Worm (Caenorhabditis elegans): ENCODE results near the gene hdl-1.

hdl-1 gene

DNA sequence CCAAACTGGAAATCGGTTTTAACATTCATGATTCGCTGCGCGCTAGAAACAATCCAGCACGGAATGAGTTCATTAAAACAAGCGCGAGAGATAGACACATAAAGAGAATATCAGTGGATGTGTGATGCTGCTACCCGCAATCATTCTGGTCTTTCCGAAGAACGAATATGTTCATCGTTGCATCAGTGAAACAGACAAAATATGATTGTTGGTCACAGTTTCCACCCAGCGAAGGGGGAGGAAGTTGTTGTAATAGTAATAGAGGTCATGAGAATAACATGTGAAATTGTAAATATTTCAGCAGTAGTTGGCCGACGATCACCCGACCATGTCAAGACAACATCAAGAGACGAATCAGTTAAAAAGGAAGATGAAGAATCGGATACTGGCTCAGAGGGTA, 48.4 kb downstream of the hdl-1 start:
- no peak for TF ChIP-seq egl-27 (tag; optimal IDR thresholded peaks at IDR 0.05)
- no peak for TF ChIP-seq nhr-11 (tag; optimal IDR thresholded peaks at IDR 0.05)
- no peak for TF ChIP-seq elt-1 (tag; optimal IDR thresholded peaks at IDR 0.05)
- TF ChIP-seq nhr-43 (tag; optimal IDR thresholded peaks at IDR 0.05; ENCODE audit: poor library complexity, severe bottlenecking): peak; percentile 94
- TF ChIP-seq elt-3 (tag; optimal IDR thresholded peaks at IDR 0.05): peak in 1 of 3 experiments; percentile 55
- peak; percentile 36 for TF ChIP-seq nhr-23 (tag; optimal IDR thresholded peaks at IDR 0.05)
- TF ChIP-seq nhr-25 (tag; optimal IDR thresholded peaks at IDR 0.05): peak; percentile 41
- TF ChIP-seq ceh-82 (tag; optimal IDR thresholded peaks at IDR 0.05): no peak

DNA sequence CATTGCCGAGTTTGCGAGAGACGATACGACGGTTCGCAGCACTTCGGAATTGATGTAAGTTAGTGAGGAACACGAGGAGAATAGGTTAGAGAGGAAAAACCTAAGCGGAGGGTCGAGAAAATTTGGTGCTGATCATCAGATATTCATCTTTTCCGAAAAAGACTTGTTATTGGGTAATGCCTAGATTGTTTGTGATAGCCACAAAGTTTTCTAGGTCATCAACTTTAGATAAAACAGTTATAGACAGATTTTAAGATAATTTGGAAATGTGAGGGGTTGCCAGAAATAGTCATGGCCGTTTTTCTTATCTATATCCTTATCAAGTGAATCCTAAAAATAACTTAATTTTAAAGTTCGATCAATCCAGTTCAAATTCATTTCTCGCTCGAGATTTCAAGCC, 49.2 kb downstream of the hdl-1 start:
- TF ChIP-seq egl-27 (tag; optimal IDR thresholded peaks at IDR 0.05) (no peak), nhr-237 (tag; optimal IDR thresholded peaks at IDR 0.05) (no peak), fkh-10 (GFP tag; optimal IDR thresholded peaks at IDR 0.05) (no peak), nhr-43 (tag; optimal IDR thresholded peaks at IDR 0.05; ENCODE audit: poor library complexity, severe bottlenecking) (peak; percentile 78), ztf-11 (tag; optimal IDR thresholded peaks at IDR 0.05) (no peak), lin-39 (tag; optimal IDR thresholded peaks at IDR 0.05) (no peak), unc-39 (tag; optimal IDR thresholded peaks at IDR 0.05) (no peak), tbx-2 (tag; optimal IDR thresholded peaks at IDR 0.05) (no peak), snpc-4 (tag; optimal IDR thresholded peaks at IDR 0.05) (no peak), fkh-2 (tag; optimal IDR thresholded peaks at IDR 0.05) (no peak), ZK546.5 (tag; optimal IDR thresholded peaks at IDR 0.05) (no peak), skn-1 (tag; optimal IDR thresholded peaks at IDR 0.05) (no peak), ceh-16 (tag; optimal IDR thresholded peaks at IDR 0.05) (no peak), ceh-28 (tag; optimal IDR thresholded peaks at IDR 0.05) (no peak), sea-2 (GFP tag; optimal IDR thresholded peaks at IDR 0.05) (no peak), nhr-23 (tag; optimal IDR thresholded peaks at IDR 0.05) (peak; percentile 64), ceh-9 (tag; optimal IDR thresholded peaks at IDR 0.05) (no peak), eor-1 (tag; optimal IDR thresholded peaks at IDR 0.05) (no peak), nhr-25 (tag; optimal IDR thresholded peaks at IDR 0.05) (no peak), mdl-1 (tag; optimal IDR thresholded peaks at IDR 0.05) (no peak), elt-1 (tag; optimal IDR thresholded peaks at IDR 0.05) (peak; percentile 94), nhr-67 (tag; optimal IDR thresholded peaks at IDR 0.05) (no peak), nhr-76 (tag; optimal IDR thresholded peaks at IDR 0.05) (no peak), lsy-12 (tag; optimal IDR thresholded peaks at IDR 0.05) (no peak), hmg-11 (tag; optimal IDR thresholded peaks at IDR 0.05) (no peak)

DNA sequence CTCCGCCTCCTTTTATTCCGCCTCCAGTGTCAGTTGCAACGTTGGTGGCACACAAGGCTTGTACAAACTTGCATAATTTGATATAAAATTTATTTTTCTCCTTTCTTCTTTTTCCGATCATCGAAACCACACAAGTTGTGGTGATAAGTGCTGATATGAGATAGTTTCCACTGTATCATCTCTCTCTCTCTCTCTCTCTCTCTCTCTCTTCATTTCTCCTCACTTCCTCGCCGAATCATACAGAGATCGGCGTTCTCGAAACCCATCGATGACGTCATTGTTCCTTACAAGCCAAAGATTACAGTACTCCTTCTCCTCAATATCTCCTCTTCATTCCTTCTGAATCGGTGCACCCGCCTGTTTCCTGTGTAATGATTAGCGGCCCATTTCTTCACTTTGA, 50.3 kb downstream of the hdl-1 start, which contains the start of gene nhr-43:
TSS of gene nhr-43 (plus strand) at position 233 of the 400 bp plus-strand sequence.
- TF ChIP-seq egl-5 (tag; optimal IDR thresholded peaks at IDR 0.05) (no peak), lsy-12 (tag; optimal IDR thresholded peaks at IDR 0.05) (no peak), elt-3 (tag; optimal IDR thresholded peaks at IDR 0.05) (peak in 1 of 3 experiments; percentile 72), daf-12 (tag; optimal IDR thresholded peaks at IDR 0.05) (no peak), nfya-1 (tag; optimal IDR thresholded peaks at IDR 0.05; ENCODE audit: insufficient read depth) (peak; percentile 8), tbx-2 (tag; optimal IDR thresholded peaks at IDR 0.05) (peak; percentile 40), nhr-23 (tag; optimal IDR thresholded peaks at IDR 0.05) (peak; percentile 64), ZK546.5 (tag; optimal IDR thresholded peaks at IDR 0.05) (no peak), nhr-76 (tag; optimal IDR thresholded peaks at IDR 0.05) (no peak), snpc-4 (tag; optimal IDR thresholded peaks at IDR 0.05) (no peak), nhr-43 (tag; optimal IDR thresholded peaks at IDR 0.05; ENCODE audit: poor library complexity, severe bottlenecking) (peak; percentile 98), mml-1 (tag; optimal IDR thresholded peaks at IDR 0.05) (no peak), unc-62 (GFP tag; optimal IDR thresholded peaks at IDR 0.05) (no peak), nhr-25 (tag; optimal IDR thresholded peaks at IDR 0.05) (peak; percentile 48), nhr-237 (tag; optimal IDR thresholded peaks at IDR 0.05) (no peak), nhr-12 (tag; optimal IDR thresholded peaks at IDR 0.05) (no peak)

DNA sequence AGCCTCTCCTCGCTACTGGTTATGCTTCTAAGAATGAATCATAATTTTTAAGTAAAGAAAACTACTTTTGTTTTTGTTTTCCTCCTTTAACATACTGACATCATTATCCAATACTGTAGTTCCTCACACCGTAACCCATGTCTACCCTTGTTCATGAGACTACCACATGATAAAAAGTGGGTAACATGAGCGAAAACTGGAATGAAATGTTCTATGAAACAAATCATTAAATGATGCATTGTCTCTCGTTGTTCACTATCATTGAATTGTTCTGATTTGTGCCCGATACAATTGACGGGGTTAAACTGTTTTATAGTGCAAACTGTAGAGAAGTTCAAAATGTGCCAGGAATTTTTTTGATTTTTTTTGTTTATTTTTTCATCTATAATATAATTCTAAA, 51.9 kb downstream of the hdl-1 start:
- TF ChIP-seq nfya-1 (tag; optimal IDR thresholded peaks at IDR 0.05; ENCODE audit: insufficient read depth) (peak; percentile 47), elt-3 (tag; optimal IDR thresholded peaks at IDR 0.05) (peak in 2 of 3 experiments; percentile 28 to 36), fkh-2 (tag; optimal IDR thresholded peaks at IDR 0.05) (no peak), nhr-25 (tag; optimal IDR thresholded peaks at IDR 0.05) (peak; percentile 47), nhr-23 (tag; optimal IDR thresholded peaks at IDR 0.05) (peak; percentile 74), ama-1 (optimal IDR thresholded peaks at IDR 0.05) (no peak), nhr-43 (tag; optimal IDR thresholded peaks at IDR 0.05; ENCODE audit: poor library complexity, severe bottlenecking) (peak; percentile 93), pqm-1 (tag; optimal IDR thresholded peaks at IDR 0.05) (peak; percentile 48), elt-2 (tag; optimal IDR thresholded peaks at IDR 0.05) (peak; percentile 13), lin-39 (tag; optimal IDR thresholded peaks at IDR 0.05) (no peak)

All from whole organism, L3 larva.